Worm (Caenorhabditis elegans) whole organism, L2 larva: Measurements from ENCODE around the gene cpt-2.

Experiments
- C34F6.9 ChIP-seq: fragments of 150-350 bp; optimal IDR thresholded peaks from 2 replicates; lab custom pipeline; 2014; ENCODE audit warnings: missing biosample characterization, missing genetic modification characterization
- R02D3.7 ChIP-seq: fragments of 150-350 bp; optimal IDR thresholded peaks from 2 replicates; lab custom pipeline; 2014; ENCODE audit warnings: missing biosample characterization, missing genetic modification characterization
- Y55F3AM.14 ChIP-seq: fragments of 200-800 bp; sonication (Bioruptor generic); optimal IDR thresholded peaks from 2 replicates; lab custom pipeline; 2018; ENCODE audit warnings: mild to moderate bottlenecking, missing genetic modification characterization, missing compliant biosample characterization
- ZK546.5 ChIP-seq: sonication (generic microtip); optimal IDR thresholded peaks from 2 replicates; lab custom pipeline; 2017; ENCODE audit warnings: missing biosample characterization, missing genetic modification characterization
- alr-1 ChIP-seq: fragments of 150-350 bp; optimal IDR thresholded peaks from 2 replicates; lab custom pipeline; 2014; ENCODE audit warnings: missing biosample characterization, missing genetic modification characterization
- aly-2 ChIP-seq: fragments of 150-350 bp; optimal IDR thresholded peaks from 2 replicates; lab custom pipeline; 2014; ENCODE audit warnings: missing biosample characterization, missing genetic modification characterization
- ama-1 ChIP-seq: fragments of 150-350 bp; optimal IDR thresholded peaks from 2 replicates; lab custom pipeline; 2018; ENCODE audit warnings: inconsistent platforms
- blmp-1 ChIP-seq: sonication (generic microtip); optimal IDR thresholded peaks from 2 replicates; lab custom pipeline; 2017; ENCODE audit warnings: missing genetic modification characterization, mild to moderate bottlenecking, missing compliant biosample characterization, antibody characterized with exemption, moderate library complexity; ENCODE audit not compliant: insufficient read depth
- ceh-16 ChIP-seq: fragments of 150-350 bp; optimal IDR thresholded peaks from 2 replicates; lab custom pipeline; 2014; ENCODE audit warnings: missing biosample characterization, missing genetic modification characterization
- crh-2 ChIP-seq: sonication (generic microtip); optimal IDR thresholded peaks from 2 replicates; lab custom pipeline; 2017; ENCODE audit warnings: missing biosample characterization, missing genetic modification characterization
- dmd-4 ChIP-seq: sonication (generic microtip); optimal IDR thresholded peaks from 2 replicates; lab custom pipeline; 2017; ENCODE audit warnings: missing biosample characterization, missing genetic modification characterization
- egl-27 ChIP-seq: sonication (generic microtip); optimal IDR thresholded peaks from 3 replicates; lab custom pipeline; 2017; ENCODE audit warnings: missing biosample characterization, missing genetic modification reagents, missing genetic modification characterization
- elt-1 ChIP-seq: fragments of 150-350 bp; optimal IDR thresholded peaks from 2 replicates; lab custom pipeline; 2014; ENCODE audit warnings: missing biosample characterization, missing genetic modification characterization
- fos-1 ChIP-seq: fragments of 150-350 bp; optimal IDR thresholded peaks from 2 replicates; lab custom pipeline; 2014; ENCODE audit warnings: missing biosample characterization, missing genetic modification characterization
- gmeb-1 ChIP-seq: fragments of 150-350 bp; optimal IDR thresholded peaks from 2 replicates; lab custom pipeline; 2014; ENCODE audit warnings: missing biosample characterization, missing genetic modification characterization
- lin-13 ChIP-seq: fragments of 150-350 bp; optimal IDR thresholded peaks from 2 replicates; lab custom pipeline; 2014; ENCODE audit warnings: missing biosample characterization, missing genetic modification reagents, missing genetic modification characterization
- lin-39 ChIP-seq: fragments of 150-350 bp; optimal IDR thresholded peaks from 2 replicates; lab custom pipeline; 2014; ENCODE audit warnings: missing biosample characterization, missing genetic modification reagents, missing genetic modification characterization
- lsy-2 ChIP-seq, 2 experiments: fragments of 150-350 bp in 1 of 2; sonication (generic microtip) in 1 of 2; optimal IDR thresholded peaks; 2 replicates each; lab custom pipeline; 2014 to 2017; ENCODE audit warnings: missing biosample characterization in 2 of 2, missing genetic modification characterization in 2 of 2
- mab-5 ChIP-seq: fragments of 150-350 bp; optimal IDR thresholded peaks from 2 replicates; lab custom pipeline; 2014; ENCODE audit warnings: missing biosample characterization, missing genetic modification characterization
- nhr-11 ChIP-seq: fragments of 150-350 bp; optimal IDR thresholded peaks from 2 replicates; lab custom pipeline; 2014; ENCODE audit warnings: missing biosample characterization, missing genetic modification characterization
- nhr-12 ChIP-seq: fragments of 150-350 bp; optimal IDR thresholded peaks from 2 replicates; lab custom pipeline; 2014; ENCODE audit warnings: missing biosample characterization, missing genetic modification characterization
- nhr-23 ChIP-seq: fragments of 150-350 bp; optimal IDR thresholded peaks from 2 replicates; lab custom pipeline; 2014; ENCODE audit warnings: missing biosample characterization, missing genetic modification reagents, missing genetic modification characterization
- nhr-237 ChIP-seq: fragments of 150-350 bp; optimal IDR thresholded peaks from 2 replicates; lab custom pipeline; 2014; ENCODE audit warnings: missing biosample characterization, missing genetic modification characterization
- nhr-25 ChIP-seq: fragments of 150-350 bp; sonication (generic microtip); optimal IDR thresholded peaks from 3 replicates; lab custom pipeline; 2014; ENCODE audit warnings: missing biosample characterization, missing genetic modification characterization
- nhr-6 ChIP-seq: fragments of 150-350 bp; optimal IDR thresholded peaks from 2 replicates; lab custom pipeline; 2014; ENCODE audit warnings: missing biosample characterization, missing genetic modification characterization
- nhr-77 ChIP-seq: fragments of 150-350 bp; optimal IDR thresholded peaks from 2 replicates; lab custom pipeline; 2014; ENCODE audit warnings: missing biosample characterization, missing genetic modification characterization
- sem-4 ChIP-seq: fragments of 150-350 bp; optimal IDR thresholded peaks from 2 replicates; lab custom pipeline; 2014; ENCODE audit warnings: missing biosample characterization, missing genetic modification reagents, missing genetic modification characterization
- skn-1 ChIP-seq: sonication (generic microtip); optimal IDR thresholded peaks from 2 replicates; lab custom pipeline; 2017; ENCODE audit warnings: missing biosample characterization, missing genetic modification characterization
- sma-3 ChIP-seq: sonication (generic microtip); optimal IDR thresholded peaks from 2 replicates; lab custom pipeline; 2016; ENCODE audit warnings: missing genetic modification reagents, missing genetic modification characterization, missing compliant biosample characterization
- sma-9 ChIP-seq, 2 experiments: fragments of 150-350 bp in 1 of 2; sonication (generic microtip) in 1 of 2; optimal IDR thresholded peaks; 2 replicates each; lab custom pipeline; 2014 to 2016; ENCODE audit warnings: missing genetic modification characterization in 2 of 2, mild to moderate bottlenecking in 1 of 2, missing biosample characterization in 1 of 2, missing compliant biosample characterization in 1 of 2, missing genetic modification reagents in 1 of 2, moderate library complexity in 1 of 2
- snpc-4 ChIP-seq: fragments of 150-350 bp; optimal IDR thresholded peaks from 2 replicates; lab custom pipeline; 2014; ENCODE audit warnings: missing biosample characterization, missing genetic modification characterization
- unc-55 ChIP-seq: fragments of 150-350 bp; sonication (generic microtip); optimal IDR thresholded peaks from 3 replicates; lab custom pipeline; 2014; ENCODE audit warnings: missing biosample characterization, missing genetic modification reagents, missing genetic modification characterization
- unc-62 ChIP-seq: fragments of 150-350 bp; optimal IDR thresholded peaks from 2 replicates; lab custom pipeline; 2014; ENCODE audit warnings: missing biosample characterization, missing genetic modification reagents, missing genetic modification characterization
- zag-1 ChIP-seq: fragments of 150-350 bp; optimal IDR thresholded peaks from 2 replicates; lab custom pipeline; 2014; ENCODE audit warnings: missing biosample characterization, missing genetic modification characterization
- ztf-11 ChIP-seq: sonication (generic microtip); optimal IDR thresholded peaks from 2 replicates; lab custom pipeline; 2017; ENCODE audit warnings: missing biosample characterization, missing genetic modification characterization
- ztf-4 ChIP-seq: fragments of 150-350 bp; optimal IDR thresholded peaks from 2 replicates; lab custom pipeline; 2014; ENCODE audit warnings: missing biosample characterization, missing genetic modification characterization

The cpt-2 gene

ce11 chrIV:11142314-11143227, 36.9 kb upstream of the cpt-2 start, which contains the start of gene skih-2:
TSS of gene skih-2 (minus strand) at chrIV:11142364.
- TF ChIP-seq lsy-2 (tag; optimal IDR thresholded peaks at IDR 0.05; lab: Kevin White, UChicago) (peak; percentile 14 to 80), blmp-1 (tag; lab: Kevin White, UChicago) (no peak), nhr-12 (tag; lab: Kevin White, UChicago) (no peak), gmeb-1 (peak; percentile 92), nhr-25 (tag; lab: Kevin White, UChicago) (peak; percentile 5), nhr-77 (no peak), lin-13 (peak; percentile 29), crh-2 (peak; percentile 6), C34F6.9 (tag; lab: Kevin White, UChicago) (peak; percentile 79), unc-55 (peak; percentile 78)

ce11 chrIV:11143228-11143444, 36.3 kb upstream of the cpt-2 start, which contains the start of gene F01G4.4:
TSS of gene F01G4.4 (plus strand) at chrIV:11143345.
- TF ChIP-seq mab-5 (tag; lab: Kevin White, UChicago), result no peak
- TF ChIP-seq alr-1 (tag; lab: Kevin White, UChicago), result no peak
- no peak for TF ChIP-seq nhr-77
- no peak for TF ChIP-seq C34F6.9 (tag; lab: Kevin White, UChicago)
- no peak for TF ChIP-seq gmeb-1
- TF ChIP-seq ceh-16, result no peak
- no peak for TF ChIP-seq ZK546.5
- TF ChIP-seq ztf-4, result no peak
- TF ChIP-seq aly-2 (tag; lab: Kevin White, UChicago), result no peak
- no peak for TF ChIP-seq zag-1 (tag; lab: Kevin White, UChicago)
- TF ChIP-seq dmd-4, result no peak
- TF ChIP-seq Y55F3AM.14 (GFP tag; lab: Kevin White, UChicago), result no peak
- no peak for TF ChIP-seq sma-9 (GFP tag; optimal IDR thresholded peaks at IDR 0.05; lab: Kevin White, UChicago)
- no peak for TF ChIP-seq sma-9 (tag; optimal IDR thresholded peaks at IDR 0.05; lab: Kevin White, UChicago)
- TF ChIP-seq nhr-25 (tag; lab: Kevin White, UChicago), result no peak
- no peak for TF ChIP-seq blmp-1 (tag; lab: Kevin White, UChicago)
- TF ChIP-seq, all 48 proteins: peak for 0

ce11 chrIV:11145929-11146339, 33.5 kb upstream of the cpt-2 start:
- TF ChIP-seq R02D3.7 (tag; lab: Kevin White, UChicago), result no peak
- no peak for TF ChIP-seq unc-55
- no peak for TF ChIP-seq nhr-11 (tag; lab: Kevin White, UChicago)
- TF ChIP-seq nhr-23 (tag; lab: Kevin White, UChicago), result no peak
- TF ChIP-seq sma-3, result no peak
- no peak for TF ChIP-seq ztf-11 (tag; lab: Kevin White, UChicago)
- no peak for TF ChIP-seq aly-2 (tag; lab: Kevin White, UChicago)
- no peak for TF ChIP-seq lin-39 (tag; lab: Kevin White, UChicago)
- TF ChIP-seq nhr-237, result no peak
- TF ChIP-seq snpc-4, result no peak
- TF ChIP-seq nhr-6 (tag; lab: Kevin White, UChicago), result no peak
- no peak for TF ChIP-seq unc-62 (GFP tag; lab: Kevin White, UChicago)
- TF ChIP-seq fos-1 (tag; lab: Kevin White, UChicago), result no peak
- no peak for TF ChIP-seq dmd-4
- no peak for TF ChIP-seq egl-27
- no peak for TF ChIP-seq lsy-2 (tag; optimal IDR thresholded peaks at IDR 0.05; lab: Kevin White, UChicago)
- no peak for TF ChIP-seq elt-1

- TF ChIP-seq nhr-237 (no peak), dmd-4 (no peak), sem-4 (no peak), C34F6.9 (tag; lab: Kevin White, UChicago) (no peak), gmeb-1 (no peak), ama-1 (no peak), ceh-16 (no peak), Y55F3AM.14 (GFP tag; lab: Kevin White, UChicago) (no peak), crh-2 (no peak), nhr-12 (tag; lab: Kevin White, UChicago) (no peak), sma-9 (GFP tag; optimal IDR thresholded peaks at IDR 0.05; lab: Kevin White, UChicago) (no peak), sma-9 (tag; optimal IDR thresholded peaks at IDR 0.05; lab: Kevin White, UChicago) (no peak), elt-1 (no peak), skn-1 (tag; lab: Kevin White, UChicago) (no peak), nhr-11 (tag; lab: Kevin White, UChicago) (no peak), lsy-2 (tag; optimal IDR thresholded peaks at IDR 0.05; lab: Kevin White, UChicago) (no peak), unc-55 (no peak), unc-62 (GFP tag; lab: Kevin White, UChicago) (no peak)
- TF ChIP-seq, all 48 proteins: peak for 0
Observed at ce11 chrIV:11146492-11146891, 33.0 kb upstream of the cpt-2 start.
